Worm (Caenorhabditis elegans) whole organism, L2 larva: ENCODE results near the gene rps-2.

Experiments used
- C34F6.9 ChIP-seq: fragments of 150-350 bp; optimal IDR thresholded peaks from 2 replicates; lab custom pipeline; 2014; ENCODE audit warnings: missing biosample characterization, missing genetic modification characterization
- dmd-4 ChIP-seq: sonication (generic microtip); optimal IDR thresholded peaks from 2 replicates; lab custom pipeline; 2017; ENCODE audit warnings: missing biosample characterization, missing genetic modification characterization
- egl-27 ChIP-seq: sonication (generic microtip); optimal IDR thresholded peaks from 3 replicates; lab custom pipeline; 2017; ENCODE audit warnings: missing biosample characterization, missing genetic modification reagents, missing genetic modification characterization
- lsy-2 ChIP-seq, 2 experiments: fragments of 150-350 bp in 1 of 2; sonication (generic microtip) in 1 of 2; optimal IDR thresholded peaks; 2 replicates each; lab custom pipeline; 2014 to 2017; ENCODE audit warnings: missing biosample characterization in 2 of 2, missing genetic modification characterization in 2 of 2
- nhr-237 ChIP-seq: fragments of 150-350 bp; optimal IDR thresholded peaks from 2 replicates; lab custom pipeline; 2014; ENCODE audit warnings: missing biosample characterization, missing genetic modification characterization
- nhr-6 ChIP-seq: fragments of 150-350 bp; optimal IDR thresholded peaks from 2 replicates; lab custom pipeline; 2014; ENCODE audit warnings: missing biosample characterization, missing genetic modification characterization
- nhr-77 ChIP-seq: fragments of 150-350 bp; optimal IDR thresholded peaks from 2 replicates; lab custom pipeline; 2014; ENCODE audit warnings: missing biosample characterization, missing genetic modification characterization

ce11 chrIV:7881166-7881565 lies 45.0 kb downstream of the rps-2 start:
- TF ChIP-seq egl-27 (tag; lab: Kevin White, UChicago) (no peak), nhr-6 (tag; lab: Kevin White, UChicago) (no peak), nhr-77 (tag; lab: Kevin White, UChicago) (no peak), dmd-4 (tag; lab: Kevin White, UChicago) (no peak), nhr-237 (no peak), lsy-2 (tag; optimal IDR thresholded peaks at IDR 0.05; lab: Kevin White, UChicago) (no peak), C34F6.9 (tag; lab: Kevin White, UChicago) (no peak)
